Worm (Caenorhabditis elegans): ENCODE measurements around the gene B0303.7.

Gene B0303.7

DNA sequence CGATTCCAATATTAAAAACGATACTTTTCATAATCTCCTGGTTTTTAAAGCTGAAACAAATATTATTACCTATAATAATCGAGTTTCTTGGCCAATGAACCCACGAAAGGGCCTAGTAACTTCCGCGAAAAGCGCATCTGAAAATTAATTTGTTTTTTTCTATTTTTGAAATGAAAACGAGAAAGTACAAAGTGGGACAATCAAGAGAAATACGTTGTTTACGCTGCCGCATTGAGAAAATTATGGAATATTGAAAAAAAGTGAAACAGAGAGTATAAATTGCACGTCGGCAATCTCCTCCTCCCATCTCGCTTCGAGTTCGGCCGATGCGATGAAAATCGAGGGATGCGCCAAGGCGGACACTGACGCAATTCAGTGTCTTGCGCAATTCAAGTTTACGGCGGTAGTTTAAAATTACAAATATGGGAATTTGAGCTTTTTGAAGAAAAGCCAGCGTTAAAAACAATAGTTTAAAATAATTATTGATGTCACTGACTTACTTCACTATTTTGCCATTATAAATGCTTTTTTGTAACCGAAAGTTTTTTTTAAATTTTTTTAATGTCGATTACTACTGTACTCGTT, 47.9 kb downstream of the B0303.7 start, which contains the start of gene pdhk-2 (continued):
- TF ChIP-seq attf-4 (tag; optimal IDR thresholded peaks at IDR 0.05) (no peak), Y75B8A.6 (GFP tag; IDR thresholded peaks at IDR 0.05) (no peak), F10B5.3 (tag; optimal IDR thresholded peaks at IDR 0.05) (peak; percentile 68), ctbp-1 (GFP tag; IDR thresholded peaks at IDR 0.05) (peak; percentile 90), arid-1 (GFP tag; conservative IDR thresholded peaks at IDR 0.05) (peak; percentile 91), madf-9 (GFP tag; conservative IDR thresholded peaks at IDR 0.05) (peak; percentile 72), nhr-10 (tag; optimal IDR thresholded peaks at IDR 0.05) (no peak), tra-1 (GFP tag; IDR thresholded peaks at IDR 0.05) (peak; percentile 59; the same call in 1 of the 2 replicates), dpl-1 (GFP tag; optimal IDR thresholded peaks at IDR 0.05) (peak; percentile 99), ceh-82 (tag; optimal IDR thresholded peaks at IDR 0.05) (no peak), zip-2 (tag; optimal IDR thresholded peaks at IDR 0.05) (peak; percentile 65), pqm-1 (tag; optimal IDR thresholded peaks at IDR 0.05) (no peak), daf-8 (GFP tag; IDR thresholded peaks at IDR 0.05) (no peak), ceh-62 (tag; optimal IDR thresholded peaks at IDR 0.05) (no peak), ceh-44 (GFP tag; IDR thresholded peaks at IDR 0.05) (0 out of 2 replicates have a peak, but pooled peaks have one; percentile 43), mdl-1 (tag; optimal IDR thresholded peaks at IDR 0.05) (peak in 1 of 2 experiments; percentile 82), egl-27 (tag; optimal IDR thresholded peaks at IDR 0.05) (no peak), daf-19 (GFP tag; conservative IDR thresholded peaks at IDR 0.05) (peak; percentile 73), aly-2 (tag; optimal IDR thresholded peaks at IDR 0.05) (no peak), dmd-6 (GFP tag; IDR thresholded peaks at IDR 0.05) (peak; percentile 94), D1046.2 (GFP tag; IDR thresholded peaks at IDR 0.05) (no peak), ceh-32 (tag; optimal IDR thresholded peaks at IDR 0.05; ENCODE audit: poor library complexity) (peak; percentile 44), zfp-3 (GFP tag; conservative IDR thresholded peaks at IDR 0.05) (peak; percentile 92)

DNA sequence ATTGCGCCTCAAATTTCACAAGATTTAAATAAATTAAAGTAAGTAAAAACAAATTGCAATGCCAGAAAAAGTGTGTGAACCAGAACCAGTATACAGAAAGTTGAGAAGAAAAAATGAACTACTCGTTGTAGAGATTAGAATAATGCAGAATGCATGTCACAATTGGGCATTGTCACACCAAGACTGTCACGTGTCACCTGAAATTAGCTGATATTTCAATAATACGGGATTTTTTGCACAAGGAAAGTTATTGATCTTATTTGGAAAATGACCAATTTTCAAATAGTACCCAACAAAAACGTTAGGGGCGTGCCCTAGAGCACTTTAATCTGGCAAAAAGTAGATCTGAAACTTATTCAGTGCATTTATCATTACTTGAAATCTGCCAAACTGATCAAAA, 48.5 kb downstream of the B0303.7 start:
- TF ChIP-seq nhr-11 (tag; optimal IDR thresholded peaks at IDR 0.05) (no peak), attf-4 (tag; optimal IDR thresholded peaks at IDR 0.05) (no peak), zfp-2 (tag; optimal IDR thresholded peaks at IDR 0.05) (no peak), aha-1 (tag) (peak; percentile 80)

DNA sequence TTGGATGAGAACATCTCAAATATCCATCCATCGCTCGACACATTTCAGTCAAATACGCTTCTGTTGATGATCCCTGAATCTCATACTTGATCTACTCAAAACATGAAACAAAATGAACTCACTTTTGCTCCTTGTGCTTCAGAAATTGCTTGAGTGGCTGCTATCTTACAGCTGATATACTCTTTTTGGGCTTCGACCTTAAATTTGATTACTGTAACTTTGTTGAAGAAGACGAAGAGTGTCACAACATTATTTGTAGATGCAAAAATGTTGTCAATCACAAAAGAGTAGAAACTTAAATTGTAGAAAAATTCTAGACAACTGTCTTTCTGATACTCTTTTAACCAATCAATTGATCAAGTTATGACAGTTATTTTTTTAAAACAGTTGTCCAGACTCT, 49.2 kb downstream of the B0303.7 start:
- peak in 1 of 2 experiments; percentile 26 for TF ChIP-seq unc-62 (GFP tag; optimal IDR thresholded peaks at IDR 0.05 in 1 of 2)
- TF ChIP-seq unc-62 (tag; optimal IDR thresholded peaks at IDR 0.05) = no peak
- no peak for TF ChIP-seq aha-1 (tag)
- no peak for TF ChIP-seq duxl-1 (tag; optimal IDR thresholded peaks at IDR 0.05; ENCODE audit: poor library complexity)

DNA sequence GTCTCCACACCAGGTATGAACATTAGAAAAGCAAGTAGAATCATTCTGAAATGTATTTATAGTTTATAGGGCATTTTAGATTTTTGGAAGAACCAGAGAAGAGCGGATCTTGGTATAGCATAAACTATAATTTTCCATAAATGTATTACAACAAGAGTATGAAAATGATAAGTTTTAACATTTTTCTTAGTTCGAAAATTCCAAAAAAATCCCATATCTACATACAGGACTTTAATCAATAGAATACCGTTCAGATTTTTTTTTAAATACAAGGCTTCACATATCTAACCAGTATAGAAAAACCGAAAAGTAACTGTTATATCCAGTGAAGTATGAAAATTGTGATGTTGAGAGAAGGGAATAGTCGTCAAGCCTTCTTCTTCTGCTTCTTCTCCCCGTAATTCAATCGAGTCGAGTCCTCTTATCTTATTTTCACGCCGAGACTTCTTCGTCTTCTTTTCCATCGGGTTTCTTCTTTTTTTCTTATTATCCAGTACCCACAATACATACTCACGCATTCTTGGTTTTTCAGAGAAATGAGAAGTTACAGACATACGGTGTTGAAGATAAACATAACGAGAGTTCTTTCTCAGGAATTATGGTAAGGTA, 50.5 kb downstream of the B0303.7 start, which contains the start of gene ZK370.6:
ZK370.6 (minus strand) TSS at position 51 of the 609 bp plus-strand sequence.
- TF ChIP-seq zfp-2 (tag; optimal IDR thresholded peaks at IDR 0.05) (no peak), fkh-10 (GFP tag; optimal IDR thresholded peaks at IDR 0.05) (peak; percentile 45)

DNA sequence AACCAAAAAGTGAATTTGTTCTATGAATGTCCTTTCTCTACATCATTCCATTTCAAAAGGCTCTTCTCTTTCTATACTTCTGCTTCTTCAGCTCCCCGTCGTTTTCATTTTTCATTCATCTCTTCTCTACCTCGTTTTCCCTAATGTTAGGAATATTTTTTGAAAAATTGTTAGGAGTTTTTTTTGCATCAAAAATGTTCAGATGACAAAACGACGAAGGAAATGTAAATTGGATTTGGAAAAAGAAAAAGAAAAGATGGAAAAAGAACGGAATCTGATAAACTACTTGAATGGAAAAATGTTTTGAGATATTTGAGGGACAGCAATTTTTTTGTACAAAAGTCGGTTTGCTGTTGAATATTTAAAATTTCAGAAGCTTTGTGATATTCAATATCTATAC, 51.3 kb downstream of the B0303.7 start:
- TF ChIP-seq fkh-10 (GFP tag; optimal IDR thresholded peaks at IDR 0.05) = peak; percentile 76
- no peak for TF ChIP-seq nhr-28 (tag; optimal IDR thresholded peaks at IDR 0.05)

DNA sequence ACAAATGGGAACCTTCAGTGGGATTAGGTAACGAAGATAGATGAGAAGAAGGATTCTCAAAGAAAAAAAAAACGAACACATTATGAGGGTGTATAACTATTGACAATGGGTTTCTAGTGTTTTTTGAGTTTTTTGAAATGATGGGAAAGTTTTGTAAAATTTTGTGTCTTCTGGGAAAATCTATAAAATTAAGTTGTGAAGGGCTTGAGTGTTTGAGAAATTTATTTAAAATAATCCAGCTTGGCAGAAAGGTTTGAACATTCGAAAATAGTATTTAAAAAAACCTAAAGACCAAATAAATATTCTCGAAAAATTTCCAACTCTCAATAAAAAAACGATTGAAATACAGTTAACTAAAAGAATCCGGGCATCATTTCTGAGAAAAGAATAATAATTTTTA, 51.8 kb downstream of the B0303.7 start:
- TF ChIP-seq nhr-6 (tag; optimal IDR thresholded peaks at IDR 0.05) = no peak
- TF ChIP-seq ceh-28 (tag; optimal IDR thresholded peaks at IDR 0.05) = no peak
- peak in 1 of 2 experiments; percentile 95 for TF ChIP-seq unc-62 (GFP tag; optimal IDR thresholded peaks at IDR 0.05 in 1 of 2)
- no peak for TF ChIP-seq unc-62 (tag; optimal IDR thresholded peaks at IDR 0.05)

Measured in whole organism, L4 larva.